Worm (Caenorhabditis elegans) whole organism, L1 larva: Measurements from ENCODE around the gene Y57G11B.8.

ENCODE experiments used
- C04F5.9 ChIP-seq: sonication (generic microtip); optimal IDR thresholded peaks from 2 replicates; lab custom pipeline; 2016; ENCODE audit warnings: missing genetic modification characterization, missing compliant biosample characterization
- irx-1 ChIP-seq: sonication (generic microtip); optimal IDR thresholded peaks from 2 replicates; lab custom pipeline; 2016; ENCODE audit warnings: missing genetic modification characterization, missing compliant biosample characterization
- nhr-12 ChIP-seq: sonication (generic microtip); optimal IDR thresholded peaks from 2 replicates; lab custom pipeline; 2017; ENCODE audit warnings: missing biosample characterization, missing genetic modification characterization
- nhr-237 ChIP-seq: fragments of 150-350 bp; optimal IDR thresholded peaks from 2 replicates; lab custom pipeline; 2014; ENCODE audit warnings: missing biosample characterization, missing genetic modification characterization
- pqm-1 ChIP-seq: sonication (generic microtip); optimal IDR thresholded peaks from 3 replicates; lab custom pipeline; 2017; ENCODE audit warnings: missing biosample characterization, missing genetic modification characterization
- snpc-4 ChIP-seq: fragments of 150-350 bp; optimal IDR thresholded peaks from 2 replicates; lab custom pipeline; 2014; ENCODE audit warnings: missing biosample characterization, missing genetic modification characterization
- sox-4 ChIP-seq: sonication (generic microtip); optimal IDR thresholded peaks from 2 replicates; lab custom pipeline; 2016; ENCODE audit warnings: missing genetic modification characterization, missing compliant biosample characterization
- tlp-1 ChIP-seq: fragments of 150-350 bp; optimal IDR thresholded peaks from 2 replicates; lab custom pipeline; 2014; ENCODE audit warnings: missing biosample characterization, missing genetic modification characterization
- ztf-11 ChIP-seq, 2 experiments: sonication (generic microtip); optimal IDR thresholded peaks; 2 replicates each; lab custom pipeline; 2016 to 2017; ENCODE audit warnings: missing genetic modification characterization in 2 of 2, missing biosample characterization in 1 of 2, missing compliant biosample characterization in 1 of 2

DNA sequence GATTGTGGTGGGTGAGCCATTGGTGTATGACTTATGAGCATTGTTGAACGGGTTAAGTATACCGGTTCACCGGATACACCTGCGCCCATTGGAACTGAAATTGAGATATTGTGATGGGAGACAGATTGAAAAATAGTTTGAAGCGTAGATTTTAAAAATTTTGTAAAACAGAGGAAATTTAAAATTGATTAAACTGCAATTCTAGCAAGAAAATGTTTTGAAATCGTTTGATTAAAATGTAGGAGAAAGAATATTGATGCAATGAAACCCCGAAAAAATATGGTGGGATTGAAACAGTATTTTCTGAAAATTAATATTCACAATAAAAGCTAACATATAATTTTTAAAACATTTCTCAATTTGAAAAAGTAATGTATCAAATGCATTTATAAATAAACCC is 23.7 kb downstream of the Y57G11B.8 start, which contains the start of gene Y57G11B.6:
- no peak for TF ChIP-seq snpc-4 (tag; lab: Kevin White, UChicago)
- TF ChIP-seq nhr-12 (tag; lab: Kevin White, UChicago): no peak
- TF ChIP-seq ztf-11 (tag; optimal IDR thresholded peaks at IDR 0.05; lab: Kevin White, UChicago): no peak
- TF ChIP-seq nhr-237 (tag; lab: Kevin White, UChicago): no peak
- no peak for TF ChIP-seq pqm-1 (tag; lab: Kevin White, UChicago)
- TF ChIP-seq sox-4 (tag; lab: Kevin White, UChicago): no peak
- no peak for TF ChIP-seq irx-1 (tag; lab: Kevin White, UChicago)
- no peak for TF ChIP-seq C04F5.9 (tag; lab: Kevin White, UChicago)
- TF ChIP-seq tlp-1 (tag; lab: Kevin White, UChicago): no peak
